Fruit fly (Drosophila melanogaster) whole organism, embryonic: ENCODE measurements around the gene Gr5a.
A peak's percentile ranks its signal among the peaks of the same experiment; 100 is the strongest.

ENCODE experiments used
- Abd-B ChIP-seq: fragments of 200-800 bp; sonication (Bioruptor generic); optimal IDR thresholded peaks from 2 replicates; lab custom pipeline; 2018; ENCODE audit warnings: missing biosample characterization, mild to moderate bottlenecking, missing genetic modification characterization, moderate library complexity
- Ada2b ChIP-seq: fragments of 200-800 bp; sonication (Bioruptor generic); IDR thresholded peaks from 2 replicates; pipeline ENCODE4 v1.3.6; 2022; ENCODE audit warnings: missing biosample characterization, missing genetic modification characterization
- CG10267 ChIP-seq: fragments of 200-800 bp; sonication (Bioruptor generic); optimal IDR thresholded peaks from 2 replicates; lab custom pipeline; 2018; ENCODE audit warnings: missing biosample characterization, mild to moderate bottlenecking, missing genetic modification characterization, moderate library complexity
- CG10431 ChIP-seq: fragments of 200-800 bp; sonication (Bioruptor generic); optimal IDR thresholded peaks from 3 replicates; lab custom pipeline; 2018; ENCODE audit warnings: missing biosample characterization, mild to moderate bottlenecking, missing genetic modification characterization
- CG11085 ChIP-seq: fragments of 200-800 bp; sonication (Bioruptor generic); IDR thresholded peaks from 2 replicates; pipeline ENCODE4 v1.3.6; 2022; ENCODE audit warnings: missing biosample characterization, missing genetic modification characterization
- CG11723 ChIP-seq: fragments of 200-800 bp; sonication (Bioruptor generic); optimal IDR thresholded peaks from 2 replicates; lab custom pipeline; 2017; ENCODE audit warnings: missing biosample characterization, mild to moderate bottlenecking, missing genetic modification characterization
- CG13296 ChIP-seq: fragments of 200-800 bp; sonication (Bioruptor generic); optimal IDR thresholded peaks from 3 replicates; lab custom pipeline; 2018; ENCODE audit warnings: missing biosample characterization, mild to moderate bottlenecking, missing genetic modification characterization
- CG1647 ChIP-seq: fragments of 200-800 bp; sonication (Bioruptor generic); optimal IDR thresholded peaks from 3 replicates; lab custom pipeline; 2016; ENCODE audit warnings: missing biosample characterization, missing genetic modification characterization
- CG34422 ChIP-seq: fragments of 200-800 bp; sonication (Bioruptor generic); IDR thresholded peaks from 3 replicates; pipeline ENCODE4 v1.3.6; 2022; ENCODE audit warnings: missing biosample characterization, missing genetic modification characterization
- CG4328 ChIP-seq: fragments of 200-800 bp; sonication (Bioruptor generic); optimal IDR thresholded peaks from 3 replicates; lab custom pipeline; 2017; ENCODE audit warnings: missing biosample characterization, missing genetic modification reagents, missing genetic modification characterization
- CG4404 ChIP-seq: fragments of 200-800 bp; sonication (Bioruptor generic); IDR thresholded peaks from 2 replicates; pipeline ENCODE4 v1.3.6; 2022; ENCODE audit warnings: missing biosample characterization, missing genetic modification characterization
- CG4424 ChIP-seq: fragments of 200-800 bp; sonication (Bioruptor generic); optimal IDR thresholded peaks from 3 replicates; lab custom pipeline; 2016; ENCODE audit warnings: missing biosample characterization, missing genetic modification characterization
- CG4854 ChIP-seq: fragments of 200-800 bp; sonication (Bioruptor generic); optimal IDR thresholded peaks from 2 replicates; lab custom pipeline; 2016; ENCODE audit warnings: missing biosample characterization, missing genetic modification characterization, inconsistent platforms
- CG5245 ChIP-seq: fragments of 200-800 bp; sonication (Bioruptor generic); optimal IDR thresholded peaks from 3 replicates; lab custom pipeline; 2016; ENCODE audit warnings: missing biosample characterization, missing genetic modification characterization
- CG6689 ChIP-seq: fragments of 200-800 bp; sonication (Bioruptor generic); IDR thresholded peaks from 2 replicates; pipeline ENCODE4 v1.3.6; 2022; ENCODE audit warnings: missing biosample characterization, missing genetic modification characterization
- CG6791 ChIP-seq: fragments of 200-800 bp; sonication (Bioruptor generic); IDR thresholded peaks from 3 replicates; pipeline ENCODE4 v1.3.6; 2022; ENCODE audit warnings: missing biosample characterization, missing genetic modification characterization; ENCODE audit not compliant: partially characterized antibody
- CG8290 ChIP-seq, 3 experiments: fragments of 200-800 bp; sonication (Bioruptor generic); optimal IDR thresholded peaks; 2 replicates each; lab custom pipeline; 2016 to 2019; ENCODE audit warnings: missing biosample characterization in 3 of 3, missing genetic modification characterization in 3 of 3, mild to moderate bottlenecking in 2 of 3, moderate library complexity in 1 of 3
- CG8765 ChIP-seq: fragments of 200-800 bp; sonication (Bioruptor generic); IDR thresholded peaks from 2 replicates; pipeline ENCODE4 v1.3.6; 2022; ENCODE audit warnings: missing biosample characterization, missing genetic modification characterization
- CG9817 ChIP-seq: fragments of 200-800 bp; sonication (Bioruptor generic); optimal IDR thresholded peaks from 2 replicates; lab custom pipeline; 2018; ENCODE audit warnings: missing biosample characterization, mild to moderate bottlenecking, missing genetic modification characterization, moderate library complexity
- Dfd ChIP-seq, 2 experiments: fragments of >200 bp; optimal IDR thresholded peaks; 2 replicates each; lab custom pipeline; 2017; ENCODE audit warnings: missing biosample characterization in 2 of 2, missing genetic modification characterization in 2 of 2
- Dref ChIP-seq: fragments of 200-800 bp; sonication (Bioruptor generic); IDR thresholded peaks from 2 replicates; pipeline ENCODE4 v1.3.6; 2022; ENCODE audit warnings: missing biosample characterization, missing genetic modification characterization
- GATAe ChIP-seq: fragments of 200-800 bp; sonication (Bioruptor generic); conservative IDR thresholded peaks from 2 replicates; pipeline ENCODE4 v1.3.6; 2022; ENCODE audit warnings: missing biosample characterization, missing genetic modification characterization
- Gsc ChIP-seq: fragments of 200-800 bp; sonication (Bioruptor generic); IDR thresholded peaks from 2 replicates; pipeline ENCODE4 v1.3.6; 2022; ENCODE audit warnings: missing biosample characterization, missing genetic modification characterization
- Hr39 ChIP-seq: fragments of >200 bp; optimal IDR thresholded peaks from 2 replicates; lab custom pipeline; 2017
- Jarid2 ChIP-seq: fragments of 200-800 bp; sonication (Bioruptor generic); optimal IDR thresholded peaks from 3 replicates; lab custom pipeline; 2017; ENCODE audit warnings: mild to moderate bottlenecking, missing biosample characterization, missing genetic modification reagents, missing genetic modification characterization
- PHDP ChIP-seq: fragments of 200-800 bp; sonication (Bioruptor generic); optimal IDR thresholded peaks from 3 replicates; lab custom pipeline; 2018; ENCODE audit warnings: missing biosample characterization, mild to moderate bottlenecking, missing genetic modification characterization, moderate library complexity
- Ssrp ChIP-seq: fragments of 200-800 bp; sonication (Bioruptor generic); optimal IDR thresholded peaks from 2 replicates; lab custom pipeline; 2018; ENCODE audit warnings: missing biosample characterization, mild to moderate bottlenecking, missing genetic modification characterization, moderate library complexity
- Usf ChIP-seq: fragments of 200-800 bp; sonication (Bioruptor generic); optimal IDR thresholded peaks from 2 replicates; lab custom pipeline; 2017; ENCODE audit warnings: missing genotype, missing biosample characterization, missing genetic modification characterization
- Vsx1 ChIP-seq: fragments of 200-800 bp; sonication (Bioruptor generic); optimal IDR thresholded peaks from 2 replicates; lab custom pipeline; 2017; ENCODE audit warnings: missing biosample characterization, mild to moderate bottlenecking, missing genetic modification characterization, missing genetic modification reagents
- YL-1 ChIP-seq: fragments of 200-800 bp; sonication (Bioruptor generic); optimal IDR thresholded peaks from 3 replicates; lab custom pipeline; 2017; ENCODE audit warnings: missing biosample characterization, mild to moderate bottlenecking, missing genetic modification characterization
- ash1 ChIP-seq: fragments of 200-800 bp; sonication (Bioruptor generic); optimal IDR thresholded peaks from 2 replicates; lab custom pipeline; 2018; ENCODE audit warnings: missing biosample characterization, mild to moderate bottlenecking, missing genetic modification characterization
- bcd ChIP-seq: fragments of 200-800 bp; sonication (Bioruptor generic); optimal IDR thresholded peaks from 2 replicates; lab custom pipeline; 2017; ENCODE audit warnings: missing biosample characterization, mild to moderate bottlenecking, missing genetic modification characterization
- bowl ChIP-seq: fragments of 200-800 bp; sonication (Bioruptor generic); IDR thresholded peaks from 2 replicates; pipeline ENCODE4 v1.3.6; 2022; ENCODE audit warnings: missing biosample characterization, missing genetic modification characterization
- cato ChIP-seq: fragments of 200-800 bp; sonication (Bioruptor generic); optimal IDR thresholded peaks from 2 replicates; lab custom pipeline; 2016; ENCODE audit warnings: missing biosample characterization, missing genetic modification characterization, borderline replicate concordance
- chif ChIP-seq, 2 experiments: fragments of 200-800 bp; sonication (Bioruptor generic); optimal IDR thresholded peaks; 3 replicates each; lab custom pipeline; 2016; ENCODE audit warnings: missing biosample characterization in 2 of 2, missing genetic modification characterization in 2 of 2
- chm ChIP-seq: fragments of 200-800 bp; sonication (Bioruptor generic); IDR thresholded peaks from 2 replicates; pipeline ENCODE4 v1.3.6; 2022; ENCODE audit warnings: missing biosample characterization, missing genetic modification characterization
- cwo ChIP-seq: fragments of 200-800 bp; sonication (Bioruptor generic); optimal IDR thresholded peaks from 3 replicates; lab custom pipeline; 2017; ENCODE audit warnings: missing biosample characterization, missing genetic modification characterization, mild to moderate bottlenecking, moderate library complexity, missing genetic modification reagents
- eve ChIP-seq, 2 experiments: fragments of >200 bp; optimal IDR thresholded peaks; 2 replicates each; lab custom pipeline; 2017; ENCODE audit warnings: missing biosample characterization in 2 of 2, missing genetic modification characterization in 2 of 2
- eyg ChIP-seq: fragments of 200-800 bp; sonication (Bioruptor generic); optimal IDR thresholded peaks from 3 replicates; lab custom pipeline; 2016; ENCODE audit warnings: missing biosample characterization, missing genetic modification characterization
- gce ChIP-seq: fragments of 200-800 bp; sonication (Bioruptor generic); IDR thresholded peaks from 3 replicates; pipeline ENCODE4 v1.3.6; 2022; ENCODE audit warnings: missing biosample characterization, missing genetic modification characterization
- gfzf ChIP-seq: fragments of 200-800 bp; sonication (Bioruptor generic); optimal IDR thresholded peaks from 2 replicates; lab custom pipeline; 2016; ENCODE audit warnings: missing biosample characterization, mild to moderate bottlenecking, missing genetic modification characterization, moderate library complexity
- ham ChIP-seq: fragments of 200-800 bp; sonication (Bioruptor generic); IDR thresholded peaks from 2 replicates; pipeline ENCODE4 v1.3.6; 2022; ENCODE audit warnings: missing biosample characterization, missing genetic modification characterization
- lab ChIP-seq: fragments of 200-800 bp; sonication (Bioruptor generic); optimal IDR thresholded peaks from 3 replicates; lab custom pipeline; 2017; ENCODE audit warnings: missing biosample characterization, missing genetic modification characterization, mild to moderate bottlenecking, moderate library complexity, missing genetic modification reagents
- p53 ChIP-seq: fragments of 200-800 bp; sonication (Bioruptor generic); optimal IDR thresholded peaks from 2 replicates; lab custom pipeline; 2016; ENCODE audit warnings: missing biosample characterization, missing genetic modification characterization
- rib ChIP-seq: fragments of 200-800 bp; sonication (Bioruptor generic); IDR thresholded peaks from 2 replicates; pipeline ENCODE4 v1.3.6; 2022; ENCODE audit warnings: missing biosample characterization, missing genetic modification characterization
- sim ChIP-seq: fragments of 200-800 bp; sonication (Bioruptor generic); IDR thresholded peaks from 2 replicates; pipeline ENCODE4 v1.3.6; 2022; ENCODE audit warnings: missing biosample characterization, missing genetic modification characterization
- slbo ChIP-seq: fragments of 200-800 bp; sonication (Bioruptor generic); IDR thresholded peaks from 2 replicates; pipeline ENCODE4 v1.3.6; 2022; ENCODE audit warnings: missing biosample characterization, missing genetic modification characterization
- ssp ChIP-seq: fragments of 200-800 bp; sonication (Bioruptor generic); IDR thresholded peaks from 2 replicates; pipeline ENCODE4 v1.3.6; 2022; ENCODE audit warnings: missing biosample characterization, missing genetic modification characterization
- wdn ChIP-seq: fragments of 200-800 bp; sonication (Bioruptor generic); IDR thresholded peaks from 2 replicates; pipeline ENCODE4 v1.3.6; 2022; ENCODE audit warnings: missing biosample characterization, missing genetic modification characterization
- zfh2 ChIP-seq: fragments of 200-800 bp; sonication (Bioruptor generic); optimal IDR thresholded peaks from 2 replicates; lab custom pipeline; 2016; ENCODE audit warnings: missing biosample characterization, missing genetic modification characterization

The Gr5a gene

dm6 chrX:5696436-5697022, 16.1 kb downstream of the Gr5a start (continued):
- peak; percentile 98 for TF ChIP-seq chif (GFP tag; optimal IDR thresholded peaks at IDR 0.05; lab: Kevin White, UChicago)
- TF ChIP-seq CG4854: peak; percentile 86
- TF ChIP-seq Abd-B (GFP tag; lab: Kevin White, UChicago): peak; percentile 91
- TF ChIP-seq CG11723 (GFP tag; lab: Kevin White, UChicago): peak; percentile 94
- peak; percentile 96 for TF ChIP-seq p53
- TF ChIP-seq GATAe (GFP tag; lab: Robert Waterston, UW): peak; percentile 53
- TF ChIP-seq Hr39 (lab: Kevin White, UChicago): no peak
- peak; percentile 97 for TF ChIP-seq sim (GFP tag; lab: Robert Waterston, UW)
- TF ChIP-seq lab (GFP tag; lab: Kevin White, UChicago): peak; percentile 95
- TF ChIP-seq PHDP (tag; lab: Kevin White, UChicago): peak; percentile 89
- TF ChIP-seq CG8290 (GFP tag; optimal IDR thresholded peaks at IDR 0.05; lab: Kevin White, UChicago): peak; percentile 98
- peak; percentile 93 to 94 for TF ChIP-seq CG8290 (tag; optimal IDR thresholded peaks at IDR 0.05; lab: Kevin White, UChicago)
- TF ChIP-seq Usf (GFP tag; lab: Kevin White, UChicago): peak; percentile 92
- TF ChIP-seq CG6689 (GFP tag; lab: Robert Waterston, UW): peak; percentile 95
- TF ChIP-seq Gsc (GFP tag; lab: Robert Waterston, UW): peak; percentile 94
- peak; percentile 88 for TF ChIP-seq CG10431
- peak; percentile 91 for TF ChIP-seq CG4328 (GFP tag; lab: Kevin White, UChicago)
- peak; percentile 91 for TF ChIP-seq rib
- peak; percentile 88 for TF ChIP-seq cwo (GFP tag; lab: Kevin White, UChicago)
- TF ChIP-seq Ssrp: peak; percentile 96
- no peak for TF ChIP-seq CG6791
- peak; percentile 85 for TF ChIP-seq YL-1 (GFP tag; lab: Kevin White, UChicago)
- TF ChIP-seq CG34422 (GFP tag; lab: Robert Waterston, UW): peak; percentile 97
- TF ChIP-seq slbo (GFP tag; lab: Robert Waterston, UW): peak; percentile 93
- peak; percentile 97 for TF ChIP-seq CG5245 (GFP tag; lab: Kevin White, UChicago)
- TF ChIP-seq Vsx1 (GFP tag; lab: Kevin White, UChicago): peak; percentile 80
- TF ChIP-seq CG4424 (GFP tag; lab: Kevin White, UChicago): peak; percentile 98
- TF ChIP-seq CG13296 (GFP tag; lab: Kevin White, UChicago): peak; percentile 94
- peak; percentile 93 for TF ChIP-seq CG9817
- TF ChIP-seq ash1 (GFP tag; lab: Kevin White, UChicago): peak; percentile 66
- TF ChIP-seq gfzf (GFP tag; lab: Kevin White, UChicago): peak; percentile 37
- peak; percentile 97 for TF ChIP-seq CG1647 (GFP tag; lab: Kevin White, UChicago)
- TF ChIP-seq Dref (GFP tag; lab: Robert Waterston, UW): peak; percentile 41
- peak; percentile 94 for TF ChIP-seq gce (GFP tag; lab: Robert Waterston, UW)
- peak; percentile 85 for TF ChIP-seq ssp
- TF ChIP-seq CG11085 (GFP tag; lab: Robert Waterston, UW): peak; percentile 86
- peak in 1 of 2 experiments; percentile 90 for TF ChIP-seq eve (GFP tag; optimal IDR thresholded peaks at IDR 0.05; lab: Kevin White, UChicago)
- peak; percentile 90 for TF ChIP-seq CG10267
- TF ChIP-seq ham (GFP tag; lab: Robert Waterston, UW): peak; percentile 81
- TF ChIP-seq bcd (GFP tag; lab: Kevin White, UChicago): peak; percentile 96
- peak; percentile 93 for TF ChIP-seq CG4404 (GFP tag; lab: Robert Waterston, UW)
- peak; percentile 95 for TF ChIP-seq Ada2b (GFP tag; lab: Robert Waterston, UW)
- TF ChIP-seq Jarid2 (GFP tag; lab: Kevin White, UChicago): peak; percentile 81
- TF ChIP-seq cato (GFP tag; lab: Kevin White, UChicago): peak; percentile 92
- peak; percentile 91 for TF ChIP-seq eyg (GFP tag; lab: Kevin White, UChicago)
- peak; percentile 79 for TF ChIP-seq wdn (GFP tag; lab: Robert Waterston, UW)
- peak; percentile 89 for TF ChIP-seq bowl (GFP tag; lab: Robert Waterston, UW)
- TF ChIP-seq chm (GFP tag; lab: Robert Waterston, UW): peak; percentile 96
- TF ChIP-seq zfh2 (GFP tag; lab: Kevin White, UChicago): peak; percentile 92
- TF ChIP-seq Dfd (GFP tag; optimal IDR thresholded peaks at IDR 0.05; lab: Kevin White, UChicago): no peak
- TF ChIP-seq CG8765: peak; percentile 93
